Fruit fly (Drosophila melanogaster) whole organism: ENCODE results near the gene CG33791.

Source experiments
- CG8478 ChIP-seq: fragments of >200 bp; optimal IDR thresholded peaks from 2 replicates; lab custom pipeline; 2018; ENCODE audit warnings: inconsistent platforms
- Dll ChIP-seq: fragments of >200 bp; optimal IDR thresholded peaks from 2 replicates; lab custom pipeline; 2017
- EcR ChIP-seq, 2 experiments: fragments of >200 bp; optimal IDR thresholded peaks; 2 replicates each; lab custom pipeline; 2017; ENCODE audit warnings: missing biosample characterization in 2 of 2, missing genetic modification characterization in 2 of 2, missing genetic modification reagents in 2 of 2
- pan ChIP-seq: fragments of >200 bp; optimal IDR thresholded peaks from 2 replicates; lab custom pipeline; 2017
- psq ChIP-seq: fragments of >200 bp; optimal IDR thresholded peaks from 2 replicates; lab custom pipeline; 2017
- usp ChIP-seq: fragments of >200 bp; optimal IDR thresholded peaks from 2 replicates; lab custom pipeline; 2017; ENCODE audit warnings: missing biosample characterization, missing genetic modification characterization, mixed read lengths

CG33791 gene

dm6 chr3L:1663531-1663930 lies 60.8 kb downstream of the CG33791 start:
- TF ChIP-seq CG8478 (no peak), pan (lab: Kevin White, UChicago) (no peak), psq (lab: Kevin White, UChicago) (no peak), Dll (lab: Kevin White, UChicago) (no peak), EcR (GFP tag; optimal IDR thresholded peaks at IDR 0.05; lab: Kevin White, UChicago) (no peak), usp (GFP tag; lab: Kevin White, UChicago) (no peak)

dm6 chr3L:1664205-1664604 lies 61.5 kb downstream of the CG33791 start:
- TF ChIP-seq pan (lab: Kevin White, UChicago) (no peak), psq (lab: Kevin White, UChicago) (no peak), CG8478 (no peak), Dll (lab: Kevin White, UChicago) (no peak), EcR (GFP tag; optimal IDR thresholded peaks at IDR 0.05; lab: Kevin White, UChicago) (no peak), usp (GFP tag; lab: Kevin White, UChicago) (no peak)

dm6 chr3L:1664876-1665275 lies 62.1 kb downstream of the CG33791 start, which contains the start of the genes Srrm234 and CG7974:
Srrm234 (minus strand) TSS chr3L:1665064.
CG7974 (plus strand) TSS chr3L:1665138.
- TF ChIP-seq psq (lab: Kevin White, UChicago) (no peak), CG8478 (no peak)

dm6 chr3L:1665544-1665943 lies 62.8 kb downstream of the CG33791 start:
- TF ChIP-seq Dll (lab: Kevin White, UChicago), result no peak
- no peak for TF ChIP-seq pan (lab: Kevin White, UChicago)
- no peak for TF ChIP-seq CG8478
- TF ChIP-seq EcR (GFP tag; optimal IDR thresholded peaks at IDR 0.05; lab: Kevin White, UChicago), result no peak
- no peak for TF ChIP-seq psq (lab: Kevin White, UChicago)
- no peak for TF ChIP-seq usp (GFP tag; lab: Kevin White, UChicago)
